Worm (Caenorhabditis elegans) whole organism, L3 larva: ENCODE measurements around the gene cest-17.

Experiments used
- daf-12 ChIP-seq: fragments of 150-350 bp; optimal IDR thresholded peaks from 2 replicates; lab custom pipeline; 2014; ENCODE audit warnings: missing biosample characterization, missing genetic modification reagents, missing genetic modification characterization
- egl-27 ChIP-seq: sonication (generic microtip); optimal IDR thresholded peaks from 4 replicates; lab custom pipeline; 2017; ENCODE audit warnings: missing biosample characterization, missing genetic modification reagents, missing genetic modification characterization
- elt-2 ChIP-seq: sonication (generic microtip); optimal IDR thresholded peaks from 2 replicates; lab custom pipeline; 2016; ENCODE audit warnings: missing genetic modification reagents, mild to moderate bottlenecking, missing genetic modification characterization, missing compliant biosample characterization
- hmg-11 ChIP-seq: sonication (generic microtip); optimal IDR thresholded peaks from 2 replicates; lab custom pipeline; 2016; ENCODE audit warnings: missing genetic modification characterization, missing compliant biosample characterization
- lin-39 ChIP-seq: fragments of 150-350 bp; optimal IDR thresholded peaks from 2 replicates; lab custom pipeline; 2018; ENCODE audit warnings: missing biosample characterization, missing genetic modification reagents, missing genetic modification characterization
- nhr-237 ChIP-seq: fragments of 150-350 bp; optimal IDR thresholded peaks from 2 replicates; lab custom pipeline; 2014; ENCODE audit warnings: missing biosample characterization, missing genetic modification characterization
- nhr-67 ChIP-seq: fragments of 150-350 bp; optimal IDR thresholded peaks from 2 replicates; lab custom pipeline; 2014; ENCODE audit warnings: missing biosample characterization, missing genetic modification characterization
- skn-1 ChIP-seq: fragments of 150-350 bp; optimal IDR thresholded peaks from 2 replicates; lab custom pipeline; 2014; ENCODE audit warnings: missing biosample characterization, missing genetic modification characterization
- snpc-4 ChIP-seq: fragments of 150-350 bp; optimal IDR thresholded peaks from 2 replicates; lab custom pipeline; 2014; ENCODE audit warnings: missing biosample characterization, missing genetic modification characterization
- unc-62 ChIP-seq: fragments of 150-350 bp; sonication (generic microtip); optimal IDR thresholded peaks from 4 replicates; lab custom pipeline; 2014; ENCODE audit warnings: missing biosample characterization, missing genetic modification reagents, missing genetic modification characterization
- ztf-4 ChIP-seq: fragments of 150-350 bp; optimal IDR thresholded peaks from 2 replicates; lab custom pipeline; 2014; ENCODE audit warnings: missing biosample characterization, missing genetic modification characterization

ce11 chrV:8159629-8160028 lies 43.5 kb upstream of the cest-17 start, which contains the start of gene F20D6.6:
- TF ChIP-seq nhr-237 (tag; lab: Kevin White, UChicago): no peak
- TF ChIP-seq snpc-4: no peak
- no peak for TF ChIP-seq lin-39 (tag; lab: Kevin White, UChicago)
- no peak for TF ChIP-seq elt-2 (tag; lab: Kevin White, UChicago)
- TF ChIP-seq nhr-67 (tag; lab: Kevin White, UChicago): no peak
- no peak for TF ChIP-seq egl-27
- TF ChIP-seq hmg-11 (tag; lab: Kevin White, UChicago): no peak
- TF ChIP-seq daf-12 (tag; lab: Kevin White, UChicago): no peak
- TF ChIP-seq skn-1 (tag; lab: Kevin White, UChicago): no peak
- no peak for TF ChIP-seq unc-62 (GFP tag; lab: Kevin White, UChicago)
- TF ChIP-seq ztf-4: no peak
